Fruit fly (Drosophila melanogaster): ENCODE measurements around the gene CG11816.
A peak's percentile ranks its signal among the peaks of the same experiment; 100 is the strongest.

CG11816 gene

dm6 chrX:13563483-13564443 is 8.2 kb upstream of the CG11816 start, which contains the start of the genes CG46311 and Tpst (continued):
- TF ChIP-seq Vsx1 (GFP tag; optimal IDR thresholded peaks at IDR 0.05) (no peak), CG12391 (tag; optimal IDR thresholded peaks at IDR 0.05) (no peak), Hr3 (GFP tag; optimal IDR thresholded peaks at IDR 0.05) (peak; percentile 54), CG11247 (GFP tag; IDR thresholded peaks at IDR 0.05) (peak; percentile 84), ERR (GFP tag; optimal IDR thresholded peaks at IDR 0.05) (peak; percentile 4), CG13123 (GFP tag; optimal IDR thresholded peaks at IDR 0.05) (no peak), CG10321 (GFP tag; IDR thresholded peaks at IDR 0.05) (0 out of 2 replicates have a peak, but pooled peaks have one; percentile 41), pros (GFP tag; optimal IDR thresholded peaks at IDR 0.05) (no peak), CG17385 (GFP tag; optimal IDR thresholded peaks at IDR 0.05) (peak; percentile 96), dati (GFP tag; IDR thresholded peaks at IDR 0.05) (no peak), CG12659 (GFP tag; optimal IDR thresholded peaks at IDR 0.05) (peak; percentile 82), stc (GFP tag; IDR thresholded peaks at IDR 0.05) (no peak), Ptx1 (GFP tag; IDR thresholded peaks at IDR 0.05) (peak; percentile 73), Sin3A (optimal IDR thresholded peaks at IDR 0.05) (peak; percentile 61), slbo (GFP tag; IDR thresholded peaks at IDR 0.05) (peak; percentile 85), CG17359 (tag; optimal IDR thresholded peaks at IDR 0.05) (peak; percentile 71), gsb-n (tag; optimal IDR thresholded peaks at IDR 0.05) (no peak), klu (GFP tag; IDR thresholded peaks at IDR 0.05) (no peak), Optix (GFP tag; IDR thresholded peaks at IDR 0.05) (peak; percentile 60; the same call in 1 of the 3 replicates), Lpt (GFP tag; optimal IDR thresholded peaks at IDR 0.05) (no peak), yki (optimal IDR thresholded peaks at IDR 0.05) (peak; percentile 23), Side (GFP tag; optimal IDR thresholded peaks at IDR 0.05) (peak; percentile 37), CG13624 (GFP tag; optimal IDR thresholded peaks at IDR 0.05) (peak; percentile 51), Dbx (GFP tag; IDR thresholded peaks at IDR 0.05) (peak; percentile 60; the same call in 2 of the 3 replicates), CG3838 (GFP tag; optimal IDR thresholded peaks at IDR 0.05) (peak; percentile 70), CG7745 (tag; optimal IDR thresholded peaks at IDR 0.05) (no peak), fd3F (GFP tag; optimal IDR thresholded peaks at IDR 0.05) (peak; percentile 29), sima (GFP tag; optimal IDR thresholded peaks at IDR 0.05) (peak; percentile 21), eyg (GFP tag; optimal IDR thresholded peaks at IDR 0.05) (no peak), CG7786 (GFP tag; optimal IDR thresholded peaks at IDR 0.05) (peak; percentile 43), CG11085 (GFP tag; IDR thresholded peaks at IDR 0.05) (0 out of 2 replicates have a peak, but pooled peaks have one; percentile 45), CG33213 (GFP tag; optimal IDR thresholded peaks at IDR 0.05) (peak; percentile 95), tx (GFP tag; optimal IDR thresholded peaks at IDR 0.05) (no peak), slou (GFP tag; optimal IDR thresholded peaks at IDR 0.05) (no peak), CG17802 (tag; optimal IDR thresholded peaks at IDR 0.05) (no peak), eve (GFP tag; optimal IDR thresholded peaks at IDR 0.05) (no peak), bcd (GFP tag; optimal IDR thresholded peaks at IDR 0.05) (peak; percentile 54), CG3847 (GFP tag; IDR thresholded peaks at IDR 0.05) (peak; percentile 79), sisA (GFP tag; IDR thresholded peaks at IDR 0.05) (peak; percentile 67), CG7987 (GFP tag; optimal IDR thresholded peaks at IDR 0.05) (peak; percentile 2), fd96Cb (tag; optimal IDR thresholded peaks at IDR 0.05) (peak; percentile 13), CG18262 (tag; optimal IDR thresholded peaks at IDR 0.05) (peak; percentile 34), en (GFP tag; optimal IDR thresholded peaks at IDR 0.05) (peak; percentile 39), CG18619 (GFP tag; optimal IDR thresholded peaks at IDR 0.05) (peak; percentile 13), CG15514 (GFP tag; optimal IDR thresholded peaks at IDR 0.05) (peak; percentile 79), Bdp1 (GFP tag; optimal IDR thresholded peaks at IDR 0.05) (peak; percentile 49), schlank (tag; optimal IDR thresholded peaks at IDR 0.05) (no peak), Dll (GFP tag; IDR thresholded peaks at IDR 0.05; ENCODE audit: partially characterized antibody) (0 out of 4 replicates have a peak, but pooled peaks have one; percentile 41), E2f1 (GFP tag; IDR thresholded peaks at IDR 0.05) (peak; percentile 38; the same call in 1 of the 2 replicates)

Data from whole organism, embryonic.